Worm (Caenorhabditis elegans) whole organism, mixed stage, embryonic: ENCODE data around the gene pqn-76.

Experiments used
- cnd-1 ChIP-seq: fragments of 200-800 bp; sonication (Bioruptor generic); optimal IDR thresholded peaks from 2 replicates; lab custom pipeline; 2018; ENCODE audit warnings: mild to moderate bottlenecking, missing genetic modification characterization, missing compliant biosample characterization
- mab-5 ChIP-seq: fragments of 150-350 bp; optimal IDR thresholded peaks from 2 replicates; lab custom pipeline; 2014; ENCODE audit warnings: missing biosample characterization, missing genetic modification characterization
- ztf-11 ChIP-seq: fragments of 150-350 bp; optimal IDR thresholded peaks from 2 replicates; lab custom pipeline; 2014; ENCODE audit warnings: missing biosample characterization, missing genetic modification characterization

DNA sequence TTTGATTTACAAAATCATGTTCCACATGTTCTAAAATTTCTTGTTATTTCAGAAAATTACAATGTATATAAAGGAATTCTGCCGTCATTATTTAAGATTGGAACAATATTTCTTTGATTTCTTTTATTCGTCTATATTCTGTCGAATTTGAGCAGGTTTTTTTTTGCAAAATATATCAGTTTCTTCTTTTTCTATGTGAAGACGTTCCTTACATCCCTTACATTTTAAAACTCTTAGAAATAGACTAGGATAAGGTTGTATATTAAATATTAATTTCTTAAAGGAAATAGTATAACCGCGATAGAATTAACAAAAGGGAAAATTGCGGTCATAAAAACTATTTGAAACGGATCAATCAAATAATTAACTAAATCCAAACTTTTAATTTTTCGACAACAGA lies 10.0 kb downstream of the pqn-76 start:
- TF ChIP-seq ztf-11 (tag; lab: Kevin White, UChicago) (no peak), cnd-1 (tag; lab: Kevin White, UChicago) (no peak), mab-5 (no peak)
